Fruit fly (Drosophila melanogaster): ENCODE results near the gene Teh3.

The Teh3 gene

dm6 chr3L:4231401-4232014 lies 47.0 kb upstream of the Teh3 start:
- no peak for TF ChIP-seq foxo (GFP tag; optimal IDR thresholded peaks at IDR 0.05)
- no peak for TF ChIP-seq Rel (GFP tag; optimal IDR thresholded peaks at IDR 0.05)
- peak; percentile 68 for TF ChIP-seq Rel (tag; optimal IDR thresholded peaks at IDR 0.05)
- TF ChIP-seq sv (GFP tag; optimal IDR thresholded peaks at IDR 0.05): no peak

DNA sequence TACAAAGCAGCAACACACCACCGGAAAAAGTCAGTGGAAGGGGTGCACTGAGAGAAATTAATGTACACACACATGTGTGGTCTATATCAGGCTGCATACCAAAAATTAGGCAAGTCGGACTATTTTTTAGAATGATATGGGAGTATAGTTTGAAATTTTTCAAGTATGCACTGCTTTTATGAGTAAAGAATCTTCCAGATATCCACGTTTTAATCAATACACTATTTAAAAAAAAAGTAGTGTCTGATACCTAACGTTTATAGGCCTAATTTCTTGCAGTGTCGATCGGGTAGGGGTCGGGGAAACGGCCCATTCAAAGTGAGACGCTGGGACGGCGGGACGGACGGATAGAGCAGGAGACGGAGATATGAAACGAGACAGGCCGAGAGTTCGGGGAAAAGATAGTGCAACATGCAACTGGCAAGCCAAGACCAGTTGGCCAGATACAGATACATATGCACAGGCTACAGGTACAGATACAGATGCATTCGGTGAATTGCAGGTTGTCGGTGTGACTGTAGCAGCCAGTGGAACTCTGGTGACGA lies 46.0 kb upstream of the Teh3 start:
- peak in 1 of 2 experiments; percentile 60 for TF ChIP-seq foxo (GFP tag; optimal IDR thresholded peaks at IDR 0.05)
- no peak for TF ChIP-seq Dif (GFP tag; optimal IDR thresholded peaks at IDR 0.05; ENCODE audit: partially characterized antibody)
- TF ChIP-seq OdsH (GFP tag; optimal IDR thresholded peaks at IDR 0.05): peak; percentile 41
- no peak for TF ChIP-seq jim (GFP tag; optimal IDR thresholded peaks at IDR 0.05)
- TF ChIP-seq CG32264 (GFP tag; optimal IDR thresholded peaks at IDR 0.05): peak; percentile 8
- TF ChIP-seq sv (GFP tag; optimal IDR thresholded peaks at IDR 0.05): peak; percentile 86
- TF ChIP-seq psq (GFP tag; optimal IDR thresholded peaks at IDR 0.05): peak; percentile 45
- TF ChIP-seq br (GFP tag; optimal IDR thresholded peaks at IDR 0.05): peak; percentile 62
- no peak for TF ChIP-seq CG9705 (GFP tag; optimal IDR thresholded peaks at IDR 0.05)
- TF ChIP-seq sage (GFP tag; optimal IDR thresholded peaks at IDR 0.05): no peak
- TF ChIP-seq ey (GFP tag; optimal IDR thresholded peaks at IDR 0.05): peak; percentile 69
- TF ChIP-seq HLH106 (tag; optimal IDR thresholded peaks at IDR 0.05): peak; percentile 40
- TF ChIP-seq fru (GFP tag; optimal IDR thresholded peaks at IDR 0.05): peak; percentile 71
- peak; percentile 76 for TF ChIP-seq h (GFP tag; optimal IDR thresholded peaks at IDR 0.05)
- peak; percentile 43 for TF ChIP-seq Sp1 (GFP tag; optimal IDR thresholded peaks at IDR 0.05)
- TF ChIP-seq dmrt93B (GFP tag; optimal IDR thresholded peaks at IDR 0.05): no peak
- no peak for TF ChIP-seq pan (optimal IDR thresholded peaks at IDR 0.05)
- no peak for TF ChIP-seq usp (GFP tag; optimal IDR thresholded peaks at IDR 0.05)
- TF ChIP-seq rgr (GFP tag; optimal IDR thresholded peaks at IDR 0.05): peak; percentile 58
- TF ChIP-seq Jra (GFP tag; optimal IDR thresholded peaks at IDR 0.05): no peak
- peak; percentile 49 for TF ChIP-seq Hnf4 (GFP tag; optimal IDR thresholded peaks at IDR 0.05)
- TF ChIP-seq woc (GFP tag; optimal IDR thresholded peaks at IDR 0.05): peak; percentile 10

dm6 chr3L:4229365-4229967 lies 45.0 kb upstream of the Teh3 start:
- TF ChIP-seq rgr (GFP tag; optimal IDR thresholded peaks at IDR 0.05): no peak
- TF ChIP-seq Dfd (GFP tag; optimal IDR thresholded peaks at IDR 0.05): no peak
- TF ChIP-seq CrebA (GFP tag; optimal IDR thresholded peaks at IDR 0.05; ENCODE audit: borderline replicate concordance): no peak
- no peak for TF ChIP-seq CG32264 (GFP tag; optimal IDR thresholded peaks at IDR 0.05)
- TF ChIP-seq Dif (GFP tag; optimal IDR thresholded peaks at IDR 0.05; ENCODE audit: partially characterized antibody): no peak
- TF ChIP-seq HLH106 (tag; optimal IDR thresholded peaks at IDR 0.05): no peak
- no peak for TF ChIP-seq sv (GFP tag; optimal IDR thresholded peaks at IDR 0.05)
- TF ChIP-seq h (GFP tag; optimal IDR thresholded peaks at IDR 0.05): no peak
- TF ChIP-seq lola (GFP tag; optimal IDR thresholded peaks at IDR 0.05): no peak
- TF ChIP-seq woc (GFP tag; optimal IDR thresholded peaks at IDR 0.05): no peak
- no peak for TF ChIP-seq psq (GFP tag; optimal IDR thresholded peaks at IDR 0.05)
- TF ChIP-seq Rel (GFP tag; optimal IDR thresholded peaks at IDR 0.05): no peak
- no peak for TF ChIP-seq Rel (tag; optimal IDR thresholded peaks at IDR 0.05)
- TF ChIP-seq Jra (GFP tag; optimal IDR thresholded peaks at IDR 0.05): no peak
- TF ChIP-seq dsf (GFP tag; optimal IDR thresholded peaks at IDR 0.05; ENCODE audit: borderline replicate concordance): no peak
- no peak for TF ChIP-seq sage (GFP tag; optimal IDR thresholded peaks at IDR 0.05)
- TF ChIP-seq dmrt93B (GFP tag; optimal IDR thresholded peaks at IDR 0.05): no peak
- no peak for TF ChIP-seq Hr78 (GFP tag; optimal IDR thresholded peaks at IDR 0.05)
- no peak for TF ChIP-seq Hr83 (GFP tag; optimal IDR thresholded peaks at IDR 0.05; ENCODE audit: poor library complexity, severe bottlenecking)

DNA sequence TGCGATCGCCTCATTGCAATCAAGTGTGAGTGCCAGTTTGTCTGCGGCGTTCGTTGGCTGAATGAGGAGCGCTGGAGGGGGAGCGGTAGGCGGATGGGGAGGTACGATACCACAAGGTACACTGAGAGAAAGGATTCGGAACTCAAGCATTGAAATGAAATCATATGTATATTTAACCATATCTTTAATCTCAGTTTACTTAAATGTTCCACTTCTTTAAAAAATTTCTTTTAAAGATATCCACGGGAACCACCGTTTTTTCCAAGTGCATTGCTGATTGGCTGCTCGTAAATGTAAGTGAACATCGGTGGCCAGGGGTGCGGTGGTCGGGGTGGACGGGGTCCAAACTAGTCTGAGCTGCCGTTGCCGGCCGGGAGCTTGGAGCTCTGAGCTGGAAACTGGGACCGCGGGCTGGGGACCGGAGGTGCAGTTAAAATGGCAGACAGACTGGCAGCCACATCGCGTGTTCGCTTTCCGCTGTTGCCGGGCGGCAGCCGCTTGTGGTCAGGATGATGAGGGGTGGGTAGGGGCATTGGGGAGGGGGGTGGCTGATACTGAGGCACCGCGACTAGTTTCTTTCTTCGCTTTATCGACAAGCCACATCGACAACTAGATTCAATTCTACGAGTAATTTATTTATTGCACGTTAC lies 43.8 kb upstream of the Teh3 start:
- TF ChIP-seq Hnf4 (GFP tag; optimal IDR thresholded peaks at IDR 0.05) (peak; percentile 94), N (GFP tag; optimal IDR thresholded peaks at IDR 0.05) (no peak), psq (GFP tag; optimal IDR thresholded peaks at IDR 0.05) (peak; percentile 87), Abd-B (GFP tag; optimal IDR thresholded peaks at IDR 0.05) (no peak), Sp1 (GFP tag; optimal IDR thresholded peaks at IDR 0.05) (peak; percentile 94), pan (optimal IDR thresholded peaks at IDR 0.05) (no peak), Dfd (GFP tag; optimal IDR thresholded peaks at IDR 0.05) (no peak), Hr83 (GFP tag; optimal IDR thresholded peaks at IDR 0.05; ENCODE audit: poor library complexity, severe bottlenecking) (peak; percentile 68), fru (GFP tag; optimal IDR thresholded peaks at IDR 0.05) (peak; percentile 97), OdsH (GFP tag; optimal IDR thresholded peaks at IDR 0.05) (peak; percentile 91), Vsx2 (GFP tag; optimal IDR thresholded peaks at IDR 0.05; ENCODE audit: partially characterized antibody) (no peak), woc (GFP tag; optimal IDR thresholded peaks at IDR 0.05) (peak; percentile 90), HLH106 (tag; optimal IDR thresholded peaks at IDR 0.05) (peak; percentile 96), h (GFP tag; optimal IDR thresholded peaks at IDR 0.05) (peak; percentile 96), Hr78 (GFP tag; optimal IDR thresholded peaks at IDR 0.05) (no peak), Mio (GFP tag; optimal IDR thresholded peaks at IDR 0.05) (peak; percentile 49), br (GFP tag; optimal IDR thresholded peaks at IDR 0.05) (peak; percentile 97), Myc (optimal IDR thresholded peaks at IDR 0.05) (no peak), brk (GFP tag; optimal IDR thresholded peaks at IDR 0.05) (peak; percentile 84), Dif (GFP tag; optimal IDR thresholded peaks at IDR 0.05; ENCODE audit: partially characterized antibody) (no peak), lola (GFP tag; optimal IDR thresholded peaks at IDR 0.05) (no peak), dl (GFP tag; optimal IDR thresholded peaks at IDR 0.05; ENCODE audit: insufficient read depth in 1 of 2, partially characterized antibody in 2 of 2) (no peak), sage (GFP tag; optimal IDR thresholded peaks at IDR 0.05) (peak; percentile 88), CG32264 (GFP tag; optimal IDR thresholded peaks at IDR 0.05) (peak; percentile 90), Rel (GFP tag; optimal IDR thresholded peaks at IDR 0.05) (peak; percentile 50), Rel (tag; optimal IDR thresholded peaks at IDR 0.05) (peak; percentile 82), sv (GFP tag; optimal IDR thresholded peaks at IDR 0.05) (peak; percentile 84)

Data from whole organism, wandering third instar larva.